Worm (Caenorhabditis elegans): ENCODE results near the gene Y22D7AL.15.

The Y22D7AL.15 gene

DNA sequence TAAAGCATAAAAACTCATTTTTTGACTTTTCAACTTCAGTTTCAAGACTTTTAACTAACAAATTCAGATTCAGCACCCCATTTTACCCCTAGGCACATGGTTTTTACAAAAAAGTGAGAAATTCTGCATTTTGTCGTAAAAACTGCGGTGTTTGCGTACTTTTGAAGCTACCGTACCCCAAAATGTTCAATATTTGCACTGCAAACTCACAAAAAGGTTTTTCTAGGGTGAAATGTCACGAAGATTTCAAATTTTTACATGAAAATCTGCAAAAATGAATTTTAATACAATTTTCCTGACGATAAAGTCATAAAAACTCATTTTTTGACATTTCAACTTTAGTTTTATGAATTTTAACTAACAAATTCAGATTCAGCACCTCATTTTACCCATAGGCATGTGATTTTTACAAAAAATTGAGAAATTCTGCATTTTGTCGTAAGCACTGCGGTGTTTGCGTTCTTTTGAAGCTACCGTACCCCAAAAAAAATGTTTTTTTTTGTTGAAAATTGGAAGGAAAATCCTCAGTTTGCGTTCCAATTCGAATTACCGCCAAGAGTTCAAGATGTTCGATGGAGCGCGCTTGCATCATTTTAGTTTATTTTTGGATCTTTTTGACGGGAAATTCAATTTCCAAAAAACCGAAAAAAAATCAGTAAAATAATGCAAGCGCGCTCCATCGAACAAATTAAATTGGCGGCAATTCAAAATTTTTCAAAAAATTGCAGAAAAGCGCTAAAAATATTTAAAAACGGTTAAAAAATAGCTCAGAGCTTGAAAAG is 43.2 kb downstream of the Y22D7AL.15 start (continued):
- peak; percentile 54 for TF ChIP-seq mes-2 (tag; optimal IDR thresholded peaks at IDR 0.05; ENCODE audit: poor library complexity, severe bottlenecking)
- TF ChIP-seq hlh-11 (tag; optimal IDR thresholded peaks at IDR 0.05) = peak; percentile 38
- TF ChIP-seq zfp-2 (tag; optimal IDR thresholded peaks at IDR 0.05) = no peak
- TF ChIP-seq nhr-102 (tag; optimal IDR thresholded peaks at IDR 0.05) = peak; percentile 74
- TF ChIP-seq arid-1 (GFP tag; conservative IDR thresholded peaks at IDR 0.05) = peak; percentile 75
- 0 out of 2 replicates have a peak, but pooled peaks have one; percentile 71 for TF ChIP-seq Y48G9A.11 (GFP tag; IDR thresholded peaks at IDR 0.05)
- TF ChIP-seq duxl-1 (tag; optimal IDR thresholded peaks at IDR 0.05; ENCODE audit: poor library complexity) = peak; percentile 76
- TF ChIP-seq madf-9 (GFP tag; conservative IDR thresholded peaks at IDR 0.05) = 0 out of 2 replicates have a peak, but pooled peaks have one; percentile 3
- peak; percentile 18 for TF ChIP-seq dve-1 (tag; optimal IDR thresholded peaks at IDR 0.05; ENCODE audit: insufficient read depth)
- TF ChIP-seq Y75B8A.6 (GFP tag; IDR thresholded peaks at IDR 0.05) = peak; percentile 51; the same call in 1 of the 2 replicates
- peak; percentile 65; the same call in 1 of the 2 replicates for TF ChIP-seq nhr-42 (GFP tag; IDR thresholded peaks at IDR 0.05)
- TF ChIP-seq hlh-30 (tag; optimal IDR thresholded peaks at IDR 0.05; ENCODE audit: insufficient read depth) = peak; percentile 28
- 0 out of 2 replicates have a peak, but pooled peaks have one; percentile 35 for TF ChIP-seq nhr-41 (GFP tag; IDR thresholded peaks at IDR 0.05)
- peak; percentile 21; the same call in 1 of the 2 replicates for TF ChIP-seq dmd-6 (GFP tag; IDR thresholded peaks at IDR 0.05)
- TF ChIP-seq ceh-20 (GFP tag; IDR thresholded peaks at IDR 0.05) = peak; percentile 13; the same call in 1 of the 2 replicates
- peak; percentile 82 for TF ChIP-seq pha-4 (GFP tag; IDR thresholded peaks at IDR 0.05)
- TF ChIP-seq pha-4 (tag; optimal IDR thresholded peaks at IDR 0.05) = no peak
- TF ChIP-seq lin-15B (tag; optimal IDR thresholded peaks at IDR 0.05) = peak; percentile 29
- peak; percentile 69; the same call in 1 of the 2 replicates for TF ChIP-seq Y105C5A.15 (GFP tag; IDR thresholded peaks at IDR 0.05)
- TF ChIP-seq vab-7 (GFP tag; IDR thresholded peaks at IDR 0.05) = peak; percentile 52; the same call in 1 of the 2 replicates
- peak; percentile 37 for TF ChIP-seq unc-130 (GFP tag; optimal IDR thresholded peaks at IDR 0.05)
- TF ChIP-seq spr-1 (tag; optimal IDR thresholded peaks at IDR 0.05) = peak; percentile 0
- TF ChIP-seq dpl-1 (GFP tag; optimal IDR thresholded peaks at IDR 0.05) = peak; percentile 51
- no peak for TF ChIP-seq nhr-11 (tag; optimal IDR thresholded peaks at IDR 0.05)
- TF ChIP-seq gei-8 (GFP tag; optimal IDR thresholded peaks at IDR 0.05) = peak; percentile 61
- TF ChIP-seq ctbp-1 (GFP tag; IDR thresholded peaks at IDR 0.05) = 0 out of 2 replicates have a peak, but pooled peaks have one; percentile 66
- TF ChIP-seq egl-27 (tag; optimal IDR thresholded peaks at IDR 0.05) = no peak
- peak in 1 of 2 experiments; percentile 49 for TF ChIP-seq hif-1 (tag; optimal IDR thresholded peaks at IDR 0.05)

DNA sequence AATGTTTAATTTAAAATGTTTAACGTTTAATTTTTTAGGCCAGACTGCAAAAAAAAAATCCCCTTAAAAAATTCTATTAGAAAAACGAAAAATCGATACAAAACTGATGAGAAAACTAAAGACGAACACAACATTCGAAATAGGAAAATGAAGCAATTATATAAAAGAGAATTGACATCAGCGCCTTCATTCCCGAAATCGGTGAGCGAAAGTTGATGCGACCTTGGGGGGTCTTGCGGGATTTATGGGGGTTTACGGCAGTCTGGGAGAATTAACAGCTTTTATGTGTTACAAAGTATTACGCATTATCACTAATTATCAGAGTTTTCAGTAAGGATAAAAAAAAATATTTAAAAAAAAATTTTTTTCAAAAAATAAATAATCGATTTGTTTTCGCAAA is 45.3 kb downstream of the Y22D7AL.15 start:
- TF ChIP-seq D1046.2 (GFP tag; IDR thresholded peaks at IDR 0.05) (no peak), dve-1 (tag; optimal IDR thresholded peaks at IDR 0.05; ENCODE audit: insufficient read depth) (no peak), lim-7 (GFP tag; IDR thresholded peaks at IDR 0.05) (no peak), nhr-77 (tag; optimal IDR thresholded peaks at IDR 0.05) (no peak), hmg-1.1 (GFP tag; IDR thresholded peaks at IDR 0.05) (no peak), dmd-8 (GFP tag; IDR thresholded peaks at IDR 0.05) (no peak), ceh-28 (tag; optimal IDR thresholded peaks at IDR 0.05) (no peak), mdl-1 (tag; optimal IDR thresholded peaks at IDR 0.05) (no peak), lin-38 (GFP tag; IDR thresholded peaks at IDR 0.05) (no peak), spr-1 (tag; optimal IDR thresholded peaks at IDR 0.05) (no peak)

DNA sequence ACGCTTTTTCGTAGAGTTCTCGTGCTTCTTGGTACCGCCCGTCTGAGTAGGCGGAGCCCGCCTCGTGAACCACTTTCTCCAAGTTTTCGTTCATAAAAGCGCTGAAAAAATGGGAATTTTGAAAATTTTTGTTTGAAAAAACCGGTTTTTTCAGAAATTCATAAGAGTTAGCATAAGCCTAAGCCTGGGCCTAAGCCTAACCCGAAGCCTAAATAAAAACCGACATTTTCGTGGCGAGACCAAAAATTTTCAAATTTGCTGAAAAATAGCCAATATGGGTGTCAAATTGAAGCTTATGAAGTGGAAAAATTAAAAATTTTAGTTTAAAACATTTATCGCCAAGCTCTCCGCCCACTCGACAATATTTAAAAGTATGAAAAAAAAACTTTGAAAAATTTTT is 45.7 kb downstream of the Y22D7AL.15 start, which contains the start of gene Y22D7AL.9:
TSS of gene Y22D7AL.9 (minus strand) at position 101 of the 400 bp plus-strand sequence.
- TF ChIP-seq attf-4 (tag; optimal IDR thresholded peaks at IDR 0.05) = no peak
- no peak for TF ChIP-seq ceh-82 (tag; optimal IDR thresholded peaks at IDR 0.05)
- TF ChIP-seq lin-15B (tag; optimal IDR thresholded peaks at IDR 0.05) = no peak
- TF ChIP-seq F26F4.8 (GFP tag; conservative IDR thresholded peaks at IDR 0.05) = no peak

Measured in whole organism, L4 larva.